Fruit fly (Drosophila melanogaster) whole organism, adult: ENCODE measurements around the gene CG10140.

Experiments used
- CG11617 ChIP-seq: fragments of 200-800 bp; sonication (Bioruptor generic); optimal IDR thresholded peaks from 2 replicates; lab custom pipeline; 2017; ENCODE audit warnings: mild to moderate bottlenecking, missing biosample characterization, missing genetic modification reagents, missing genetic modification characterization
- CG1620 ChIP-seq: fragments of 200-800 bp; sonication (Bioruptor generic); optimal IDR thresholded peaks from 2 replicates; lab custom pipeline; 2016; ENCODE audit warnings: missing biosample characterization, missing genetic modification characterization
- CG5204 ChIP-seq: fragments of 200-800 bp; sonication (Bioruptor generic); optimal IDR thresholded peaks from 2 replicates; lab custom pipeline; 2016; ENCODE audit warnings: missing biosample characterization, missing genetic modification characterization
- CG7045 ChIP-seq: fragments of 200-800 bp; sonication (Bioruptor generic); optimal IDR thresholded peaks from 2 replicates; lab custom pipeline; 2017; ENCODE audit warnings: missing biosample characterization, mild to moderate bottlenecking, missing genetic modification characterization
- Clk ChIP-seq: fragments of 200-800 bp; sonication (Bioruptor generic); optimal IDR thresholded peaks from 2 replicates; lab custom pipeline; 2017; ENCODE audit warnings: missing biosample characterization, missing genetic modification characterization
- Crg-1 ChIP-seq: fragments of 200-800 bp; sonication (Bioruptor generic); optimal IDR thresholded peaks from 2 replicates; lab custom pipeline; 2016; ENCODE audit warnings: missing biosample characterization, missing genetic modification characterization
- Hr96 ChIP-seq: fragments of 200-800 bp; sonication (Bioruptor generic); optimal IDR thresholded peaks from 2 replicates; lab custom pipeline; 2016; ENCODE audit warnings: missing biosample characterization, missing genetic modification characterization
- cic ChIP-seq: fragments of 200-800 bp; sonication (Bioruptor generic); optimal IDR thresholded peaks from 2 replicates; lab custom pipeline; 2017; ENCODE audit warnings: missing biosample characterization, mild to moderate bottlenecking, missing genetic modification characterization, moderate library complexity
- cnc ChIP-seq, 2 experiments: fragments of >200 bp; optimal IDR thresholded peaks; 2 replicates each; lab custom pipeline; 2017
- kay ChIP-seq: fragments of 200-800 bp; sonication (Bioruptor generic); peaks from one replicate; lab custom pipeline; 2016; ENCODE audit warnings: missing biosample characterization, missing genetic modification characterization, borderline replicate concordance
- ovo ChIP-seq: fragments of 200-800 bp; sonication (Bioruptor generic); optimal IDR thresholded peaks from 2 replicates; lab custom pipeline; 2016; ENCODE audit warnings: missing biosample characterization, missing genetic modification characterization
- tj ChIP-seq: fragments of 200-800 bp; sonication (Bioruptor generic); optimal IDR thresholded peaks from 3 replicates; lab custom pipeline; 2017; ENCODE audit warnings: missing biosample characterization, mild to moderate bottlenecking, missing genetic modification characterization, moderate library complexity
- toe ChIP-seq: fragments of 200-800 bp; sonication (Bioruptor generic); optimal IDR thresholded peaks from 2 replicates; lab custom pipeline; 2016; ENCODE audit warnings: missing biosample characterization, missing genetic modification characterization

dm6 chr3L:13412200-13412885 is 27.9 kb downstream of the CG10140 start, which contains the start of the genes CG10222 and flr:
- TF ChIP-seq tj (GFP tag; lab: Kevin White, UChicago) (no peak), CG7045 (peak; percentile 26), CG5204 (GFP tag; lab: Kevin White, UChicago) (peak; percentile 38), cnc (optimal IDR thresholded peaks at IDR 0.05; lab: Kevin White, UChicago) (no peak), toe (peak; percentile 43), ovo (GFP tag; lab: Kevin White, UChicago) (no peak), CG1620 (no peak), Crg-1 (GFP tag; lab: Kevin White, UChicago) (peak; percentile 1), cic (no peak), CG11617 (GFP tag; lab: Kevin White, UChicago) (peak; percentile 41), Hr96 (GFP tag; lab: Kevin White, UChicago) (no peak), Clk (no peak), kay (GFP tag; lab: Kevin White, UChicago) (peak; percentile 71)
